Fruit fly (Drosophila melanogaster): Measurements from ENCODE around the gene CG9231.

dm6 chr3L:19566127-19566526 lies 19.7 kb downstream of the CG9231 start:
- TF ChIP-seq CG8478 (optimal IDR thresholded peaks at IDR 0.05) (no peak), CTCF (optimal IDR thresholded peaks at IDR 0.05) (no peak)

Measured in S2 (cell line).